Fruit fly (Drosophila melanogaster) whole organism, larva: ENCODE measurements around the gene Gfrl.

Experiments used
- noc ChIP-seq: fragments of 200-800 bp; sonication (Bioruptor generic); optimal IDR thresholded peaks from 3 replicates; lab custom pipeline; 2019; ENCODE audit warnings: missing biosample characterization, mild to moderate bottlenecking, missing genetic modification characterization, moderate library complexity

Gfrl gene

DNA sequence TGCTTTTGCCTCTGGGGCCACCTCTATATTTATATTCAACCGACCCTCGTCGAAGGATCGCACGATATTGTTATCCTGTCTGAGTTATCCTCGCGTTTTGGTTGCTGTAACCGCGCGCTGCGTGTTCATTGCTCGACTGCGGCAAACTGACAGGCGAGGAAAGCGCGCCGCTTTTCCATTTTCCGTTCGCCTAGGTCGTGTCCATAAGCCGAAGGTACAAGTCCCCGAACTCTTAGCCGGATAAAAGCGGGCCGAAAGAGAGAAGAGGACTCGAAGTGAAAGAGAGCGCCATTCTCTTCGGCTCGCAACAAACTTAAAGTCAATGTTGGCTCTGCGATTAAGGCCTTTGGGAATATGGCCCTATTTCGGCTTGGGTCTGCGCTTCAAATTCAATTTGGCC lies at the start of gene Gfrl:
Gene Gfrl, minus strand, starts transcription at position 148 of the 400 bp plus-strand sequence.
- no peak for TF ChIP-seq noc (tag; lab: Kevin White, UChicago)

dm6 chr3R:20512368-20512767 lies 28.0 kb upstream of the Gfrl start, which contains the start of gene MFS9:
MFS9 (minus strand) TSS chr3R:20512468.
- TF ChIP-seq noc (tag; lab: Kevin White, UChicago): no peak

dm6 chr3R:20509377-20509776 lies 25.0 kb upstream of the Gfrl start:
- no peak for TF ChIP-seq noc (tag; lab: Kevin White, UChicago)

DNA sequence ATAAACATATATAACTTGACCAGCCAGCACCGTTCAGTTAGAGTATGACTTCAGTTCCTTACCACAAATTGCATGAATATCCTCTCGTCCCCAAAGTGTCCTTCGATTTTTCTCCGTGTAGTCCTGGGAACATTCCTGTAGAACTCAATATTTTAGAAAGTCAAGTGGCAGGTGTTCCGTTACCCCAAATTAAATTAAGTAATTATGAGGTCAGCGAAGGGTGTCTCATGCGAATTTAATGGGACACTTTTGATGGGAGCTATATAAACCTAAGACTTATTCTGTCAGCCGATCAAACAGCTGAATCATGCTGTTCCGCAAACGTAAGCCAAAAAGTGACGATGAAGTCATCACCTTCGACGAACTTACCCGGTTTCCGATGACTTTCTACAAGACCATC lies 20.1 kb upstream of the Gfrl start, which contains the start of gene Or92a:
Gene Or92a, plus strand, starts transcription at position 301 of the 400 bp plus-strand sequence.
- TF ChIP-seq noc (tag; lab: Kevin White, UChicago): no peak

DNA sequence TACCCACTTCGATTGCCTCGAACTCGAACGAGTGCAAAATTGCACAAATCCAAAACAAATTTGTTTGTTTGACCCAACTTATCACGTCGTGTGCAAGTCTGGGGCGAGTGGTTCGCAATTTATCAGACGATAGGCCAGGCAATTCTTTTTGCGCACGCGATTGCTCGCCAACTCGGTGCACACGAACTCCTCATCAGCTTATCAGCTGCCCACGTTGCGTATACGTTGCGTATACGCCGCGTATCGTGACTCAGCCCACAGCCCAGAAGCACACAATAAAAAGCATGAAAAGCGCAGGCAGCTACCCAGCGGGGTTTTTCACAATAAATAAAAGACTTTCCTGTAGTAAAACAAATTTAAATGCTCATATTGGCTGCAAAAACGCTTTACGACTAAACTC lies 19.3 kb upstream of the Gfrl start, which contains the start of gene MtnB:
Gene MtnB, minus strand, starts transcription at position 101 of the 400 bp plus-strand sequence.
- no peak for TF ChIP-seq noc (tag; lab: Kevin White, UChicago)

dm6 chr3R:20501910-20502309 lies 17.5 kb upstream of the Gfrl start, which contains the start of gene CG46441:
CG46441 (minus strand) TSS chr3R:20502010.
- TF ChIP-seq noc (tag; lab: Kevin White, UChicago): no peak

dm6 chr3R:20501327-20501726 lies 16.9 kb upstream of the Gfrl start, which contains the start of gene Dic2:
Dic2 (minus strand) TSS chr3R:20501427.
- TF ChIP-seq noc (tag; lab: Kevin White, UChicago): no peak

dm6 chr3R:20472764-20473390 lies 11.5 kb downstream of the Gfrl start:
- no peak for TF ChIP-seq noc (tag; lab: Kevin White, UChicago)

DNA sequence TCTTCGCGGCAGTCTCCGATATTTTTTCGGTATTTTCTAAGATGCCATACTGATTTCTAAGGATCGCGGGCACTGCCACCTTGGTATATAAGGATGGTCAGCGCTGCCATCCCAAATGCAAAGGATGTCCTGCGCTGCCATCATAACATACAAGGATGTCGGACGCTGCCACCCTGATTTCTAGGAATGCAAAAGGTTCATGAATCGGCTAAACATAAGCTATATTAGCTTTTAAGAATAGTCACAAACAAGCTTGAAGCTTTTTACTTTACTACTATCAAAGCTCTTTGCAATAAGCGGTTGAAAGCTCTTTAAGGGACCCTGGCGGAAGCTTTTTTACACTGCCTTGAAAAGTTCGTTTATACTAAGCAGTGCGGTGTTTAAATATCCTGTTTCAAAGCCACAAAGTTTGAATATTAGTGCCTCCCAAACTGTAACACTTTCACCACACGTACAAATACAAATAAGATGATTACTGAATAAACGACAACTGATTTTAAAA lies 20.1 kb downstream of the Gfrl start:
- TF ChIP-seq noc (tag; lab: Kevin White, UChicago): no peak

dm6 chr3R:20449487-20449886 lies 34.9 kb downstream of the Gfrl start:
- no peak for TF ChIP-seq noc (tag; lab: Kevin White, UChicago)

DNA sequence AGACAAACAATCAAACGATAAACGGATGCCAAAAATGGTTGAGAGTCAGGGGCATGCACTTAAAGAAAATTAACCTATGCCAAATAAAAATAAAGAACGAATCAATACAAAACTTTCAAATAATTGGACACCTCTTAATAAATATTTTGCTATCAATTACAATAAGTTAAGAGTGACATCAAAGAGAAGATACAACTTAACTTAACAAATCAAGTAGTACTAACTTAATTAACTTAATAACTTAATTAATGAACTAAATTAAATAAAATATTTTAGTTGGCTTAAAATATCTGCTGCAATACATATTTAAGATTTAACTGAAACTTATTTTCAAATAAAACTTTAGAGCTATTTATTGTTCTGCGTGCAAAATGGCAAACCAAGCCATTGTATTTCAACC lies 62.3 kb downstream of the Gfrl start:
- TF ChIP-seq noc (tag; lab: Kevin White, UChicago): no peak

- TF ChIP-seq noc (tag; lab: Kevin White, UChicago): no peak
These were observed 76.5 kb downstream of the Gfrl start, which contains the start of the genes Tmlh and eIF3g2 for dm6 chr3R:20407771-20408315. Tmlh (minus strand) TSS chr3R:20407871. eIF3g2 (plus strand) TSS chr3R:20408265.

dm6 chr3R:20407245-20407644 lies 77.1 kb downstream of the Gfrl start:
- no peak for TF ChIP-seq noc (tag; lab: Kevin White, UChicago)

dm6 chr3R:20360008-20360407 lies 124.4 kb downstream of the Gfrl start, which contains the start of gene MtnC:
MtnC (plus strand) TSS chr3R:20360308.
- TF ChIP-seq noc (tag; lab: Kevin White, UChicago): no peak

DNA sequence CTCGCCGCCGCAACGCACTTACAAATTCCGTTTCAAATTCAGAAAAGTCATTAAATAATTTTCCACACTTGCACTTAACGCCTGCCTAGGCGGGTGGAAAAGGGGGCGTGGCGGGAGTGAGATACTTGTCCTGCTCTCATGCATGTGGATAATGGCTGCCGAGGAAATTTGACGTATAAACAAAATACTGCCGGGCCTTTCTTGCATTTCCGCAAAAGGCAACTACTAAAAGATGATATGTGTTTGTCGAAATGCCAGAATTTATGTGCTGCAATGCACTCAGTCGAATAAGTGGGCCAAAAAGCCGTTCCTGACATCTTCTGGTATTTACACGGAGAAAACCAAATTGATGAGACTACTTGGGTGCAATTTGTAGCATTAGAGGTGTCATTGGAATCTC lies 134.1 kb downstream of the Gfrl start:
- no peak for TF ChIP-seq noc (tag; lab: Kevin White, UChicago)

dm6 chr3R:20346903-20347302 lies 137.5 kb downstream of the Gfrl start:
- no peak for TF ChIP-seq noc (tag; lab: Kevin White, UChicago)

DNA sequence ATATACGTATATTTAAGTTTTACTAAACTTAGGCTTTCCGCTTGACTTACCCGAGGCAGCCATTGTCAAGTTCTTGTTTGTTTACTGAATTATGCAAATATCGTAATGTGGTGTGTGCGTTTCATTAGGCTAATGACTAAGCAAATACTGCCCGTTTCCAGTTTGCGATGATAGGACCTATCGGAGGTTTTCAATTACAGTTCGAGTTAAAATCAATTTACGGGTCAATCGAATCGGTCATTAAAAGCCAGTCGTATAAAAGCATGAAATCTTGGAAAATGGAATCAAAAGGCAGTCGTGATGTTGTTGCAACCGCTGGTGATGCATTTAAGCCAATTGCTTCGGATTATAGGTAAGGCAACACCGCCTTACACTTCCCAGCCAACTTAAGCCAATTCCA lies 145.7 kb downstream of the Gfrl start, which contains the start of gene Ir92a:
Gene Ir92a, plus strand, starts transcription at position 301 of the 400 bp plus-strand sequence.
- no peak for TF ChIP-seq noc (tag; lab: Kevin White, UChicago)
